Fruit fly (Drosophila melanogaster): ENCODE data around the gene CG31269.

Gene CG31269

dm6 chr3R:17126838-17127237, at the start of gene CG31269, which contains the start of gene CG17477:
TSS of gene CG31269 (plus strand) at chr3R:17127126.
TSS of gene CG17477 (minus strand) at chr3R:17126938.
- TF ChIP-seq CG9705 (GFP tag; optimal IDR thresholded peaks at IDR 0.05) (no peak), sv (GFP tag; optimal IDR thresholded peaks at IDR 0.05) (no peak), br (GFP tag; optimal IDR thresholded peaks at IDR 0.05) (no peak), Vsx2 (GFP tag; optimal IDR thresholded peaks at IDR 0.05; ENCODE audit: partially characterized antibody) (no peak), OdsH (GFP tag; optimal IDR thresholded peaks at IDR 0.05) (no peak), fru (GFP tag; optimal IDR thresholded peaks at IDR 0.05) (no peak), Dif (GFP tag; optimal IDR thresholded peaks at IDR 0.05; ENCODE audit: partially characterized antibody) (no peak), Abd-B (GFP tag; optimal IDR thresholded peaks at IDR 0.05) (no peak), rgr (GFP tag; optimal IDR thresholded peaks at IDR 0.05) (no peak), dl (GFP tag; optimal IDR thresholded peaks at IDR 0.05; ENCODE audit: insufficient read depth in 1 of 2, partially characterized antibody in 2 of 2) (no peak)

- TF ChIP-seq dmrt93B (GFP tag; optimal IDR thresholded peaks at IDR 0.05) (no peak), Rel (GFP tag; optimal IDR thresholded peaks at IDR 0.05) (no peak), Rel (tag; optimal IDR thresholded peaks at IDR 0.05) (peak; percentile 82), usp (GFP tag; optimal IDR thresholded peaks at IDR 0.05) (no peak), Mio (GFP tag; optimal IDR thresholded peaks at IDR 0.05) (no peak), Hnf4 (GFP tag; optimal IDR thresholded peaks at IDR 0.05) (peak; percentile 2), h (GFP tag; optimal IDR thresholded peaks at IDR 0.05) (peak; percentile 44), CG32264 (GFP tag; optimal IDR thresholded peaks at IDR 0.05) (no peak), Hr83 (GFP tag; optimal IDR thresholded peaks at IDR 0.05; ENCODE audit: poor library complexity, severe bottlenecking) (peak; percentile 48), Sp1 (GFP tag; optimal IDR thresholded peaks at IDR 0.05) (peak; percentile 14)
These were observed 48.9 kb upstream of the CG31269 start for dm6 chr3R:17077968-17078417.

DNA sequence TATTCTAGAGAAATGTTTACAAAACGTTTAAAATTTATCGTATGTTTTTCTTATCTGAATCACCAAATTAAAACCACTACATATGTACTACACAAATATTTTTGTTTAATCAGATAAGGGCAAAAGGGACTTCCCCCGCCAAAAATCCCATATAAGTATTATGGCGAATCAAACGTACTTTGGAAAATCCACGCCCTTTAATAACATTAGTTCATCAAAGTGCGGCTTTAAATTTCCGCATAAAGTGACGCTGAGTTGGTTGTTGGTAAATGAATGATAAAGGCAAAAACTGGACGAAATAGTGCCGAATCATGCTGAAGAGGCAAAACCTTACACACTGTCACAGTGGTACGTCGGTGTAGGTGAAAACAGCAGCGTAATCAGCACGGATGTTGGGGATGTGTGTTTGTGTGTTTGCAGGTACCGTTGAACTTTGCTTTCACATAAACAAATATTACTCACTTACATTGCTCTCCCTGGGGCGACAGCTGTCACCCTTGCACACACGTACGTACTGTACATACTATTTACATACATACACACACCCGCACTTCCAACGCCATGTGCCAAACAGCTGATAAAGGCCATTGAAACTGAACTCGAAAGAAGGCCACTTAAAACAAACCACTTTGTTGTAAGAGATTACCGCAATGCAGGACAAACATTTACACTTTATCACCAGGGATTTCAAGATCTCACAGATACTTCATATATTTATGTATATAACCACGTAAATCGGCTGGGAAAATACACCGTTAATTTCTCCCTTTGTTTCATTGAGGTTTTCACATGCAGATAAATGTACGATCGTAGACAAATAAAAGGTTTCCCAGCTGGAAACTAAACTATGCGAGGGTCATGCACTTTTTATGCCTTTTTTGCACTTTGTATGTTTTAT, 47.7 kb upstream of the CG31269 start:
- TF ChIP-seq foxo (GFP tag; optimal IDR thresholded peaks at IDR 0.05) = peak in 1 of 2 experiments; percentile 0
- TF ChIP-seq Hr83 (GFP tag; optimal IDR thresholded peaks at IDR 0.05; ENCODE audit: poor library complexity, severe bottlenecking) = peak; percentile 56
- peak; percentile 39 for TF ChIP-seq Rel (GFP tag; optimal IDR thresholded peaks at IDR 0.05)
- peak; percentile 97 for TF ChIP-seq Rel (tag; optimal IDR thresholded peaks at IDR 0.05)
- TF ChIP-seq jim (GFP tag; optimal IDR thresholded peaks at IDR 0.05) = no peak

dm6 chr3R:17079859-17080255, 47.1 kb upstream of the CG31269 start, which contains the start of the genes Keap1 and kuk:
TSS of gene Keap1 (minus strand) at chr3R:17079945.
TSS of gene kuk (plus strand) at chr3R:17080244.
- TF ChIP-seq CrebA (GFP tag; optimal IDR thresholded peaks at IDR 0.05; ENCODE audit: borderline replicate concordance) (no peak), sv (GFP tag; optimal IDR thresholded peaks at IDR 0.05) (peak; percentile 72), foxo (GFP tag; optimal IDR thresholded peaks at IDR 0.05) (peak in 1 of 2 experiments; percentile 73), OdsH (GFP tag; optimal IDR thresholded peaks at IDR 0.05) (peak; percentile 52), brk (GFP tag; optimal IDR thresholded peaks at IDR 0.05) (peak; percentile 87), ey (GFP tag; optimal IDR thresholded peaks at IDR 0.05) (peak; percentile 61), Mio (GFP tag; optimal IDR thresholded peaks at IDR 0.05) (no peak), pan (optimal IDR thresholded peaks at IDR 0.05) (no peak), dmrt93B (GFP tag; optimal IDR thresholded peaks at IDR 0.05) (peak; percentile 36), dl (GFP tag; optimal IDR thresholded peaks at IDR 0.05; ENCODE audit: insufficient read depth in 1 of 2, partially characterized antibody in 2 of 2) (no peak), jim (GFP tag; optimal IDR thresholded peaks at IDR 0.05) (no peak), N (GFP tag; optimal IDR thresholded peaks at IDR 0.05) (no peak), Abd-B (GFP tag; optimal IDR thresholded peaks at IDR 0.05) (no peak), lola (GFP tag; optimal IDR thresholded peaks at IDR 0.05) (no peak), Dfd (GFP tag; optimal IDR thresholded peaks at IDR 0.05) (no peak), rgr (GFP tag; optimal IDR thresholded peaks at IDR 0.05) (peak; percentile 82), br (GFP tag; optimal IDR thresholded peaks at IDR 0.05) (peak; percentile 71), psq (GFP tag; optimal IDR thresholded peaks at IDR 0.05) (peak; percentile 45), CG32264 (GFP tag; optimal IDR thresholded peaks at IDR 0.05) (no peak), Sp1 (GFP tag; optimal IDR thresholded peaks at IDR 0.05) (peak; percentile 39), woc (GFP tag; optimal IDR thresholded peaks at IDR 0.05) (no peak), h (GFP tag; optimal IDR thresholded peaks at IDR 0.05) (peak; percentile 82), dsf (GFP tag; optimal IDR thresholded peaks at IDR 0.05; ENCODE audit: borderline replicate concordance) (peak; percentile 76), Myc (optimal IDR thresholded peaks at IDR 0.05) (peak; percentile 55), tai (GFP tag; optimal IDR thresholded peaks at IDR 0.05) (no peak), Hnf4 (GFP tag; optimal IDR thresholded peaks at IDR 0.05) (peak; percentile 92), CG9705 (GFP tag; optimal IDR thresholded peaks at IDR 0.05) (no peak), HLH106 (tag; optimal IDR thresholded peaks at IDR 0.05) (peak; percentile 48), Vsx2 (GFP tag; optimal IDR thresholded peaks at IDR 0.05; ENCODE audit: partially characterized antibody) (no peak), Jra (GFP tag; optimal IDR thresholded peaks at IDR 0.05) (peak; percentile 85), Hr83 (GFP tag; optimal IDR thresholded peaks at IDR 0.05; ENCODE audit: poor library complexity, severe bottlenecking) (peak; percentile 94), Rel (GFP tag; optimal IDR thresholded peaks at IDR 0.05) (no peak), Rel (tag; optimal IDR thresholded peaks at IDR 0.05) (peak; percentile 38), usp (GFP tag; optimal IDR thresholded peaks at IDR 0.05) (no peak), Hr78 (GFP tag; optimal IDR thresholded peaks at IDR 0.05) (no peak), fru (GFP tag; optimal IDR thresholded peaks at IDR 0.05) (peak; percentile 71), Dif (GFP tag; optimal IDR thresholded peaks at IDR 0.05; ENCODE audit: partially characterized antibody) (no peak), sage (GFP tag; optimal IDR thresholded peaks at IDR 0.05) (peak; percentile 6)

All from whole organism, wandering third instar larva.